Worm (Caenorhabditis elegans) whole organism, mixed stage, embryonic: ENCODE results near the gene B0228.6.

ENCODE experiments used
- elt-3 ChIP-seq: fragments of 150-350 bp; optimal IDR thresholded peaks from 2 replicates; lab custom pipeline; 2014; ENCODE audit warnings: missing biosample characterization, missing genetic modification characterization
- nhr-237 ChIP-seq: fragments of 150-350 bp; optimal IDR thresholded peaks from 2 replicates; lab custom pipeline; 2014; ENCODE audit warnings: missing biosample characterization, missing genetic modification characterization
- snpc-4 ChIP-seq: fragments of 150-350 bp; optimal IDR thresholded peaks from 2 replicates; lab custom pipeline; 2014; ENCODE audit warnings: missing biosample characterization, missing genetic modification characterization

- TF ChIP-seq nhr-237 (tag; lab: Kevin White, UChicago) (no peak), elt-3 (tag; lab: Kevin White, UChicago) (no peak), snpc-4 (tag; lab: Kevin White, UChicago) (no peak)
Measured at ce11 chrII:7772411-7772810, 17.4 kb upstream of the B0228.6 start, which contains the start of gene C06A8.6.
